Fruit fly (Drosophila melanogaster): Measurements from ENCODE around the gene CG14086.
A peak's percentile ranks its signal among the peaks of the same experiment; 100 is the strongest.

Gene CG14086

dm6 chr3L:19228371-19228817, 47.2 kb upstream of the CG14086 start (continued):
- TF ChIP-seq exex (tag; optimal IDR thresholded peaks at IDR 0.05): peak; percentile 96
- TF ChIP-seq caup (GFP tag; optimal IDR thresholded peaks at IDR 0.05; ENCODE audit: severe bottlenecking): no peak
- TF ChIP-seq CG2875 (GFP tag; optimal IDR thresholded peaks at IDR 0.05): no peak
- TF ChIP-seq trh (GFP tag; optimal IDR thresholded peaks at IDR 0.05): no peak
- TF ChIP-seq CG6272 (GFP tag; IDR thresholded peaks at IDR 0.05): no peak
- peak; percentile 44 for TF ChIP-seq mirr (GFP tag; optimal IDR thresholded peaks at IDR 0.05)
- TF ChIP-seq CG12299 (tag; optimal IDR thresholded peaks at IDR 0.05): no peak
- no peak for TF ChIP-seq pum (GFP tag; optimal IDR thresholded peaks at IDR 0.05)
- TF ChIP-seq tna (GFP tag; IDR thresholded peaks at IDR 0.05; ENCODE audit: partially characterized antibody): no peak
- TF ChIP-seq CG3726 (GFP tag; IDR thresholded peaks at IDR 0.05): no peak
- no peak for TF ChIP-seq CG14710 (tag; optimal IDR thresholded peaks at IDR 0.05)
- no peak for TF ChIP-seq unpg (GFP tag; optimal IDR thresholded peaks at IDR 0.05)
- peak; percentile 79 for TF ChIP-seq lab (GFP tag; optimal IDR thresholded peaks at IDR 0.05)
- no peak for TF ChIP-seq CG17328 (GFP tag; IDR thresholded peaks at IDR 0.05)
- no peak for TF ChIP-seq E2f2 (GFP tag; IDR thresholded peaks at IDR 0.05)
- TF ChIP-seq sug (tag; optimal IDR thresholded peaks at IDR 0.05): peak; percentile 27
- no peak for TF ChIP-seq dm (GFP tag; optimal IDR thresholded peaks at IDR 0.05)
- no peak for TF ChIP-seq CG8388 (GFP tag; optimal IDR thresholded peaks at IDR 0.05)
- TF ChIP-seq CG10959 (GFP tag; IDR thresholded peaks at IDR 0.05): no peak
- no peak for TF ChIP-seq Dad (GFP tag; optimal IDR thresholded peaks at IDR 0.05)
- no peak for TF ChIP-seq CG9215 (GFP tag; IDR thresholded peaks at IDR 0.05)
- TF ChIP-seq stwl (tag; optimal IDR thresholded peaks at IDR 0.05): no peak
- TF ChIP-seq CG14860 (GFP tag; IDR thresholded peaks at IDR 0.05; ENCODE audit: partially characterized antibody): no peak
- no peak for TF ChIP-seq MBD-R2 (GFP tag; IDR thresholded peaks at IDR 0.05)
- no peak for TF ChIP-seq CG4328 (GFP tag; optimal IDR thresholded peaks at IDR 0.05)
- no peak for TF ChIP-seq CG17361 (GFP tag; IDR thresholded peaks at IDR 0.05)
- no peak for TF ChIP-seq h (optimal IDR thresholded peaks at IDR 0.05)
- no peak for TF ChIP-seq CG14050 (GFP tag; IDR thresholded peaks at IDR 0.05)
- peak; percentile 57 for TF ChIP-seq cg (GFP tag; optimal IDR thresholded peaks at IDR 0.05)
- no peak for TF ChIP-seq jumu (GFP tag; optimal IDR thresholded peaks at IDR 0.05)
- TF ChIP-seq CG7372 (GFP tag; IDR thresholded peaks at IDR 0.05): no peak
- no peak for TF ChIP-seq sna (GFP tag; IDR thresholded peaks at IDR 0.05; ENCODE audit: partially characterized antibody)
- no peak for TF ChIP-seq br (optimal IDR thresholded peaks at IDR 0.05)
- TF ChIP-seq CG7745 (tag; optimal IDR thresholded peaks at IDR 0.05): peak; percentile 82
- no peak for TF ChIP-seq crc (GFP tag; optimal IDR thresholded peaks at IDR 0.05)
- TF ChIP-seq sens (GFP tag): peak; percentile 48
- no peak for TF ChIP-seq sob (GFP tag; IDR thresholded peaks at IDR 0.05)
- no peak for TF ChIP-seq Bteb2 (GFP tag; optimal IDR thresholded peaks at IDR 0.05)
- TF ChIP-seq NK7.1 (GFP tag; optimal IDR thresholded peaks at IDR 0.05): no peak
- no peak for TF ChIP-seq CG8290 (GFP tag; optimal IDR thresholded peaks at IDR 0.05)
- no peak for TF ChIP-seq CG8290 (tag; optimal IDR thresholded peaks at IDR 0.05)
- no peak for TF ChIP-seq CG43689 (GFP tag; IDR thresholded peaks at IDR 0.05)
- no peak for TF ChIP-seq z (GFP tag; IDR thresholded peaks at IDR 0.05)
- TF ChIP-seq CG4730 (GFP tag; IDR thresholded peaks at IDR 0.05): no peak

dm6 chr3L:19228857-19229398, 46.7 kb upstream of the CG14086 start:
- TF ChIP-seq CG2712 (tag; optimal IDR thresholded peaks at IDR 0.05): peak; percentile 40
- TF ChIP-seq wdn (GFP tag; IDR thresholded peaks at IDR 0.05): no peak
- no peak for TF ChIP-seq sob (GFP tag; IDR thresholded peaks at IDR 0.05)
- no peak for TF ChIP-seq CG4730 (GFP tag; IDR thresholded peaks at IDR 0.05)
- no peak for TF ChIP-seq Ssrp (tag; optimal IDR thresholded peaks at IDR 0.05)
- TF ChIP-seq otp (GFP tag; IDR thresholded peaks at IDR 0.05): no peak
- TF ChIP-seq wor (GFP tag; IDR thresholded peaks at IDR 0.05): no peak
- 0 out of 3 replicates have a peak, but pooled peaks have one; percentile 24 for TF ChIP-seq row (GFP tag; IDR thresholded peaks at IDR 0.05)
- no peak for TF ChIP-seq CG32767 (GFP tag; IDR thresholded peaks at IDR 0.05)
- TF ChIP-seq ftz-f1 (GFP tag; optimal IDR thresholded peaks at IDR 0.05): no peak
- TF ChIP-seq repo (GFP tag; optimal IDR thresholded peaks at IDR 0.05): no peak
- TF ChIP-seq zen2 (GFP tag; IDR thresholded peaks at IDR 0.05; ENCODE audit: partially characterized antibody): no peak
- no peak for TF ChIP-seq Dbx (GFP tag; IDR thresholded peaks at IDR 0.05)

Measured in whole organism, embryonic.